Fruit fly (Drosophila melanogaster): Measurements from ENCODE around the gene cm.

cm gene

dm6 chrX:6969364-6970137 is 41.4 kb downstream of the cm start, which contains the start of gene CG4586 (continued):
- peak; percentile 97 for TF ChIP-seq CG6813 (GFP tag; optimal IDR thresholded peaks at IDR 0.05)

dm6 chrX:6968564-6968963 is 42.4 kb downstream of the cm start, which contains the start of gene Setd3:
Setd3 (minus strand) TSS chrX:6968750.
- TF ChIP-seq pzg (GFP tag; optimal IDR thresholded peaks at IDR 0.05) (peak; percentile 65), Hmr (GFP tag; optimal IDR thresholded peaks at IDR 0.05) (peak; percentile 20), Fer3 (tag; optimal IDR thresholded peaks at IDR 0.05) (peak; percentile 30), Sox102F (GFP tag; optimal IDR thresholded peaks at IDR 0.05) (peak; percentile 18), CG34422 (GFP tag; IDR thresholded peaks at IDR 0.05) (peak; percentile 45; the same call in 1 of the 3 replicates), CG15514 (GFP tag; optimal IDR thresholded peaks at IDR 0.05) (peak; percentile 34), wek (GFP tag; optimal IDR thresholded peaks at IDR 0.05) (peak; percentile 88), YL-1 (GFP tag; optimal IDR thresholded peaks at IDR 0.05) (peak; percentile 14), Nf-YC (tag; optimal IDR thresholded peaks at IDR 0.05) (no peak), crp (GFP tag; optimal IDR thresholded peaks at IDR 0.05) (peak in 1 of 2 experiments; percentile 86), CG32532 (GFP tag; IDR thresholded peaks at IDR 0.05) (peak; percentile 45; the same call in 1 of the 2 replicates), CG6791 (GFP tag; IDR thresholded peaks at IDR 0.05; ENCODE audit: partially characterized antibody) (peak; percentile 41; the same call in 1 of the 3 replicates), dmrt99B (tag; optimal IDR thresholded peaks at IDR 0.05) (no peak), CTCF (GFP tag; optimal IDR thresholded peaks at IDR 0.05) (peak; percentile 16), row (GFP tag; IDR thresholded peaks at IDR 0.05) (peak; percentile 56; the same call in 2 of the 3 replicates), emc (GFP tag; optimal IDR thresholded peaks at IDR 0.05) (no peak), caup (GFP tag; optimal IDR thresholded peaks at IDR 0.05; ENCODE audit: severe bottlenecking) (peak; percentile 29), CG13287 (GFP tag; IDR thresholded peaks at IDR 0.05; ENCODE audit: partially characterized antibody) (peak; percentile 20; the same call in 1 of the 2 replicates), tgo (GFP tag; IDR thresholded peaks at IDR 0.05) (no peak), HLH3B (GFP tag; IDR thresholded peaks at IDR 0.05) (peak; percentile 17; the same call in 1 of the 2 replicates), Dp (GFP tag; optimal IDR thresholded peaks at IDR 0.05) (peak; percentile 41), CG4360 (GFP tag; IDR thresholded peaks at IDR 0.05) (0 out of 2 replicates have a peak, but pooled peaks have one; percentile 22), Dek (tag; optimal IDR thresholded peaks at IDR 0.05) (peak; percentile 10), CoRest (tag; optimal IDR thresholded peaks at IDR 0.05) (peak; percentile 17), MESR4 (GFP tag; optimal IDR thresholded peaks at IDR 0.05) (peak; percentile 20), E2f2 (GFP tag; IDR thresholded peaks at IDR 0.05) (peak; percentile 55), Xrp1 (GFP tag; IDR thresholded peaks at IDR 0.05) (peak; percentile 27; the same call in 1 of the 2 replicates), lab (GFP tag; optimal IDR thresholded peaks at IDR 0.05) (peak; percentile 18), CG9797 (GFP tag; optimal IDR thresholded peaks at IDR 0.05) (peak; percentile 56), inv (GFP tag; IDR thresholded peaks at IDR 0.05; ENCODE audit: partially characterized antibody) (no peak), Max (GFP tag; optimal IDR thresholded peaks at IDR 0.05) (peak; percentile 22), CG12659 (GFP tag; optimal IDR thresholded peaks at IDR 0.05) (peak; percentile 28), CG1603 (tag; optimal IDR thresholded peaks at IDR 0.05) (peak; percentile 6), zen2 (GFP tag; IDR thresholded peaks at IDR 0.05; ENCODE audit: partially characterized antibody) (no peak), CG2712 (tag; optimal IDR thresholded peaks at IDR 0.05) (peak; percentile 4), tio (GFP tag; optimal IDR thresholded peaks at IDR 0.05) (no peak), MBD-R2 (GFP tag; IDR thresholded peaks at IDR 0.05) (peak; percentile 88), odd (GFP tag; optimal IDR thresholded peaks at IDR 0.05) (no peak), CG10209 (GFP tag; optimal IDR thresholded peaks at IDR 0.05) (no peak), gfzf (GFP tag; optimal IDR thresholded peaks at IDR 0.05) (peak; percentile 70), CG12391 (tag; optimal IDR thresholded peaks at IDR 0.05) (peak; percentile 21), Med (GFP tag) (peak; percentile 43), CG13424 (tag; optimal IDR thresholded peaks at IDR 0.05) (peak; percentile 35), slbo (GFP tag; IDR thresholded peaks at IDR 0.05) (peak; percentile 43; the same call in 1 of the 2 replicates)
